Fruit fly (Drosophila melanogaster) S2 (cell line): ENCODE measurements around the gene DIP-zeta.

ENCODE experiments used
- CG8478 ChIP-seq: fragments of >200 bp; optimal IDR thresholded peaks from 2 replicates; lab custom pipeline; 2018
- CTCF ChIP-seq, 2 experiments: fragments of >200 bp; optimal IDR thresholded peaks; 2 replicates each; lab custom pipeline; 2018

dm6 chr2L:9031736-9032135 lies 39.2 kb downstream of the DIP-zeta start, which contains the start of gene CG9582:
- no peak for TF ChIP-seq CG8478 (lab: Kevin White, UChicago)
- no peak for TF ChIP-seq CTCF (optimal IDR thresholded peaks at IDR 0.05; lab: Kevin White, UChicago)
